Fruit fly (Drosophila melanogaster) whole organism, embryonic: ENCODE measurements around the gene Sirup.

ENCODE experiments used
- BEAF-32 ChIP-seq: fragments of 200-800 bp; sonication (Bioruptor generic); optimal IDR thresholded peaks from 3 replicates; lab custom pipeline; 2017; ENCODE audit warnings: missing biosample characterization, missing genetic modification characterization, mild to moderate bottlenecking, moderate library complexity, missing genetic modification reagents
- Bgb ChIP-seq: fragments of 200-800 bp; sonication (Bioruptor generic); IDR thresholded peaks from 2 replicates; pipeline ENCODE4 v1.3.6; 2022; ENCODE audit warnings: missing biosample characterization, missing genetic modification characterization; ENCODE audit not compliant: partially characterized antibody
- CG11247 ChIP-seq: fragments of 200-800 bp; sonication (Bioruptor generic); IDR thresholded peaks from 2 replicates; pipeline ENCODE4 v1.3.6; 2022; ENCODE audit warnings: missing biosample characterization, missing genetic modification characterization
- CG11695 ChIP-seq: fragments of 200-800 bp; sonication (Bioruptor generic); IDR thresholded peaks from 3 replicates; pipeline ENCODE4 v1.3.6; 2022; ENCODE audit warnings: missing biosample characterization, missing genetic modification characterization
- CG12236 ChIP-seq: fragments of 200-800 bp; sonication (Bioruptor generic); optimal IDR thresholded peaks from 2 replicates; lab custom pipeline; 2016; ENCODE audit warnings: missing biosample characterization, missing genetic modification characterization
- CG13287 ChIP-seq: fragments of 200-800 bp; sonication (Bioruptor generic); IDR thresholded peaks from 2 replicates; pipeline ENCODE4 v1.3.6; 2022; ENCODE audit warnings: missing biosample characterization, missing genetic modification characterization; ENCODE audit not compliant: partially characterized antibody
- CG15269 ChIP-seq: fragments of 200-800 bp; sonication (Bioruptor generic); optimal IDR thresholded peaks from 2 replicates; lab custom pipeline; 2018; ENCODE audit warnings: missing biosample characterization, mild to moderate bottlenecking, missing genetic modification characterization, moderate library complexity
- CG1529 ChIP-seq: fragments of 200-800 bp; sonication (Bioruptor generic); optimal IDR thresholded peaks from 3 replicates; lab custom pipeline; 2018; ENCODE audit warnings: missing biosample characterization, missing genetic modification characterization
- CG16813 ChIP-seq: fragments of 200-800 bp; sonication (Bioruptor generic); IDR thresholded peaks from 3 replicates; pipeline ENCODE4 v1.3.6; 2022; ENCODE audit warnings: missing biosample characterization, missing genetic modification characterization; ENCODE audit not compliant: partially characterized antibody
- CG1832 ChIP-seq: fragments of 200-800 bp; sonication (Bioruptor generic); optimal IDR thresholded peaks from 2 replicates; lab custom pipeline; 2017; ENCODE audit warnings: missing biosample characterization, mild to moderate bottlenecking, missing genetic modification characterization, inconsistent platforms
- CG18599 ChIP-seq: fragments of 200-800 bp; sonication (Bioruptor generic); optimal IDR thresholded peaks from 3 replicates; lab custom pipeline; 2017; ENCODE audit warnings: missing biosample characterization, missing genetic modification characterization, mild to moderate bottlenecking, moderate library complexity, missing genetic modification reagents
- CG2712 ChIP-seq: fragments of 200-800 bp; optimal IDR thresholded peaks from 3 replicates; lab custom pipeline; 2019; ENCODE audit warnings: missing biosample characterization, mild to moderate bottlenecking, missing genetic modification characterization, moderate library complexity
- CG32767 ChIP-seq: fragments of 200-800 bp; sonication (Bioruptor generic); IDR thresholded peaks from 2 replicates; pipeline ENCODE4 v1.3.6; 2022; ENCODE audit warnings: missing biosample characterization, missing genetic modification characterization
- CG3407 ChIP-seq: fragments of 200-800 bp; sonication (Bioruptor generic); optimal IDR thresholded peaks from 2 replicates; lab custom pipeline; 2018; ENCODE audit warnings: missing biosample characterization, mild to moderate bottlenecking, missing genetic modification characterization
- CG3838 ChIP-seq: fragments of 200-800 bp; sonication (Bioruptor generic); optimal IDR thresholded peaks from 3 replicates; lab custom pipeline; 2016; ENCODE audit warnings: missing biosample characterization, missing genetic modification characterization
- CG6791 ChIP-seq: fragments of 200-800 bp; sonication (Bioruptor generic); IDR thresholded peaks from 3 replicates; pipeline ENCODE4 v1.3.6; 2022; ENCODE audit warnings: missing biosample characterization, missing genetic modification characterization; ENCODE audit not compliant: partially characterized antibody
- CG8765 ChIP-seq: fragments of 200-800 bp; sonication (Bioruptor generic); IDR thresholded peaks from 2 replicates; pipeline ENCODE4 v1.3.6; 2022; ENCODE audit warnings: missing biosample characterization, missing genetic modification characterization
- Dad ChIP-seq: fragments of 200-800 bp; sonication (Bioruptor generic); optimal IDR thresholded peaks from 3 replicates; lab custom pipeline; 2016; ENCODE audit warnings: missing biosample characterization, missing genetic modification characterization
- Doc3 ChIP-seq: fragments of 200-800 bp; sonication (Bioruptor generic); IDR thresholded peaks from 3 replicates; pipeline ENCODE4 v1.3.6; 2022; ENCODE audit warnings: missing biosample characterization, missing genetic modification characterization; ENCODE audit not compliant: partially characterized antibody
- Dref ChIP-seq: fragments of 200-800 bp; sonication (Bioruptor generic); IDR thresholded peaks from 2 replicates; pipeline ENCODE4 v1.3.6; 2022; ENCODE audit warnings: missing biosample characterization, missing genetic modification characterization
- E2f2 ChIP-seq: fragments of 200-800 bp; sonication (Bioruptor generic); IDR thresholded peaks from 2 replicates; pipeline ENCODE4 v1.3.6; 2022; ENCODE audit warnings: missing biosample characterization, missing genetic modification characterization
- Fer2 ChIP-seq: fragments of 200-800 bp; sonication (Bioruptor generic); optimal IDR thresholded peaks from 2 replicates; lab custom pipeline; 2018; ENCODE audit warnings: missing biosample characterization, mild to moderate bottlenecking, missing genetic modification characterization, moderate library complexity
- HLH4C ChIP-seq: fragments of 200-800 bp; sonication (Bioruptor generic); IDR thresholded peaks from 3 replicates; pipeline ENCODE4 v1.3.6; 2022; ENCODE audit warnings: missing biosample characterization, missing genetic modification characterization; ENCODE audit not compliant: partially characterized antibody
- MBD-R2 ChIP-seq: fragments of 200-800 bp; sonication (Bioruptor generic); IDR thresholded peaks from 2 replicates; pipeline ENCODE4 v1.3.6; 2022; ENCODE audit warnings: missing biosample characterization, missing genetic modification characterization
- MESR4 ChIP-seq: fragments of 200-800 bp; sonication (Bioruptor generic); optimal IDR thresholded peaks from 2 replicates; lab custom pipeline; 2018; ENCODE audit warnings: missing biosample characterization, mild to moderate bottlenecking, missing genetic modification characterization, moderate library complexity
- Opbp ChIP-seq: fragments of 200-800 bp; sonication (Bioruptor generic); IDR thresholded peaks from 3 replicates; pipeline ENCODE4 v1.3.6; 2022; ENCODE audit warnings: missing biosample characterization, missing genetic modification characterization; ENCODE audit not compliant: partially characterized antibody
- Scr ChIP-seq: fragments of 200-800 bp; sonication (Bioruptor generic); IDR thresholded peaks from 2 replicates; pipeline ENCODE4 v1.3.6; 2022; ENCODE audit warnings: missing biosample characterization, missing genetic modification characterization; ENCODE audit not compliant: partially characterized antibody
- bbx ChIP-seq: fragments of 200-800 bp; sonication (Bioruptor generic); IDR thresholded peaks from 2 replicates; pipeline ENCODE4 v1.3.6; 2022; ENCODE audit warnings: missing biosample characterization, missing genetic modification characterization; ENCODE audit not compliant: partially characterized antibody
- chinmo ChIP-seq: fragments of 200-800 bp; sonication (Bioruptor generic); IDR thresholded peaks from 4 replicates; pipeline ENCODE4 v1.3.6; 2022; ENCODE audit warnings: missing biosample characterization, missing genetic modification characterization; ENCODE audit not compliant: partially characterized antibody
- dmrt11E ChIP-seq: fragments of 200-800 bp; sonication (Bioruptor generic); optimal IDR thresholded peaks from 3 replicates; lab custom pipeline; 2018; ENCODE audit warnings: missing biosample characterization, mild to moderate bottlenecking, missing genetic modification characterization, moderate library complexity
- ewg ChIP-seq: fragments of 200-800 bp; sonication (Bioruptor generic); optimal IDR thresholded peaks from 3 replicates; lab custom pipeline; 2017; ENCODE audit warnings: mild to moderate bottlenecking, missing biosample characterization, missing genetic modification reagents, missing genetic modification characterization
- ftz-f1 ChIP-seq: fragments of 200-800 bp; sonication (Bioruptor generic); optimal IDR thresholded peaks from 2 replicates; lab custom pipeline; 2016; ENCODE audit warnings: missing biosample characterization, missing genetic modification characterization
- hbn ChIP-seq: fragments of 200-800 bp; sonication (Bioruptor generic); IDR thresholded peaks from 2 replicates; pipeline ENCODE4 v1.3.6; 2022; ENCODE audit warnings: missing biosample characterization, missing genetic modification characterization; ENCODE audit not compliant: partially characterized antibody
- lbe ChIP-seq: fragments of 200-800 bp; sonication (Bioruptor generic); optimal IDR thresholded peaks from 2 replicates; lab custom pipeline; 2016; ENCODE audit warnings: missing biosample characterization, mild to moderate bottlenecking, missing genetic modification characterization
- nerfin-2 ChIP-seq: fragments of 200-800 bp; sonication (Bioruptor generic); IDR thresholded peaks from 2 replicates; pipeline ENCODE4 v1.3.6; 2022; ENCODE audit warnings: missing biosample characterization, missing genetic modification characterization; ENCODE audit not compliant: partially characterized antibody
- pros ChIP-seq: fragments of 200-800 bp; sonication (Bioruptor generic); optimal IDR thresholded peaks from 3 replicates; lab custom pipeline; 2019; ENCODE audit warnings: missing biosample characterization, mild to moderate bottlenecking, missing genetic modification characterization, moderate library complexity
- pzg ChIP-seq: fragments of 200-800 bp; sonication (Bioruptor generic); optimal IDR thresholded peaks from 3 replicates; lab custom pipeline; 2018; ENCODE audit warnings: missing biosample characterization, mild to moderate bottlenecking, missing genetic modification characterization, moderate library complexity
- sens-2 ChIP-seq: fragments of 200-800 bp; sonication (Bioruptor generic); IDR thresholded peaks from 2 replicates; pipeline ENCODE4 v1.3.6; 2022; ENCODE audit warnings: missing biosample characterization, missing genetic modification characterization
- so ChIP-seq: fragments of 200-800 bp; sonication (Bioruptor generic); IDR thresholded peaks from 3 replicates; pipeline ENCODE4 v1.3.6; 2022; ENCODE audit warnings: missing biosample characterization, missing genetic modification characterization
- stwl ChIP-seq: fragments of 200-800 bp; sonication (Bioruptor generic); optimal IDR thresholded peaks from 3 replicates; lab custom pipeline; 2018; ENCODE audit warnings: missing biosample characterization, mild to moderate bottlenecking, missing genetic modification characterization, moderate library complexity
- tna ChIP-seq: fragments of 200-800 bp; sonication (Bioruptor generic); IDR thresholded peaks from 2 replicates; pipeline ENCODE4 v1.3.6; 2022; ENCODE audit warnings: missing biosample characterization, missing genetic modification characterization; ENCODE audit not compliant: partially characterized antibody
- unc-4 ChIP-seq: fragments of 200-800 bp; sonication (Bioruptor generic); IDR thresholded peaks from 2 replicates; pipeline ENCODE4 v1.3.6; 2022; ENCODE audit warnings: missing biosample characterization, missing genetic modification characterization; ENCODE audit not compliant: partially characterized antibody
- vnd ChIP-seq: fragments of 200-800 bp; sonication (Bioruptor generic); IDR thresholded peaks from 3 replicates; pipeline ENCODE4 v1.3.6; 2022; ENCODE audit warnings: missing biosample characterization, missing genetic modification characterization; ENCODE audit not compliant: partially characterized antibody

Gene Sirup

DNA sequence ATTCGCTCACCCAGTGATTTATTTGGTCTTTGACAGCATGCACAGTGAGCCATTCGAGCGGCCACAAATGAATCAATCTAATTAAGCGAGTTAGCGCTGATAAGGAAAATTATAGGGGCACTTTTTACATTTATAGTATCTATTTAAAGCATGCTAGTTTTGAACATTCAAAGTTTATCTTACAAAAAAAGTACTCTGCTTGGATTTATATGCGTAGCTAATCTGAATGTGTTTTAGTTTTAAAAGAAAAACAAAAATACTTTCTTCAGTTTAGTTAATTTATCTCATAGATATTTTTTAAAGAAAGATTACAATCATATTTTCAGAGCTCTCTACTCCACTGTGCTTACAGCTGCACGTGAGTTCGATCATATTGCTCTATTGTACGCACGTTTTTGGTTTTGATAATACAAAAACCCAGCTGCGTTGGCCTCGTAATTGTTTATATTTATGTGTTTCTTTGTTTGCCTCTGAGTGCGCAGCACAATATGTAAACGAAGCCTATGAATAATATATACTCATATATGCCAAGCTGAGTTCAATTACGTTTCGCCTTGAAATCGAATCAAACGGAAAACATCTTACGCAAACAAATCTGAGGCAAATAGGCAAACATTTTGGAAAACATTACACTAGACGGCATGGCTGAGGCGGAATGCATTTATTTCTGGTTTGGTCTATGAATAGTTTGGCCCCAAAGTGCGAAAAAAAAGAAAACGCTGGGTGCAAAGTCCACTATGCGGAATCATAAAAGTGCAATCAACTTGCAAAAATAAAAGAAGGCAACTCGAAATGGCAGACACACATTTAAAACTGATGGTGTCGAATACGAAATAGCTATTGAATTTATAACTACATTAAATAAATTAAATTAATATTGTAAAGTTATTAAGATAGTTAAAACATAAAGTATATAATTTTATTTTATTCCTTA is 3.3 kb downstream of the Sirup start (continued):
- peak; percentile 59 for TF ChIP-seq sens-2 (GFP tag; lab: Robert Waterston, UW)
- TF ChIP-seq CG2712 (tag; lab: Kevin White, UChicago), result peak; percentile 92
- no peak for TF ChIP-seq MESR4 (GFP tag; lab: Kevin White, UChicago)
- TF ChIP-seq ftz-f1 (GFP tag; lab: Kevin White, UChicago), result no peak
- no peak for TF ChIP-seq CG8765 (GFP tag; lab: Robert Waterston, UW)
- peak; percentile 75 for TF ChIP-seq Dad (GFP tag; lab: Kevin White, UChicago)

DNA sequence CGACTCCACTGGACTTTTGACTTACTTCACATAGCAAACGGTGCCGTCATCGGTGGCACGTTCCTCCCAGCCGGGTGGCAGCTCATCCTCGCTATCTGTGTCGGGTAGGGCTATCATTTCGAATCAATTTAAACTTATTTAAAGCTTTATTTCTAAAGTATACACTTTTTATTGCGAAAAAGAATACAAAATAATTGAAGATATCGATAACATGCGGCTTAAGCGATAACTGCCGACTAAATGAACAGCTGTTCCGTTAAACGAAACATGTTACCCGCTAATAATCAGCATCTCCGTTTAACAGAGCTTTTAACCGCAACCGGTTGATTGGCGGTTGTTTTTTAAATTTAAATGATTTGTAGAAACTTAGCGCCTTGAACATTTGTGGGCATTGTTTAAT is 5.4 kb downstream of the Sirup start, which contains the start of gene Wwox:
Gene Wwox (minus strand): TSS at position 215 of the 400 bp plus-strand sequence.
- TF ChIP-seq chinmo (GFP tag; lab: Robert Waterston, UW) (peak; percentile 87), unc-4 (GFP tag; lab: Robert Waterston, UW) (peak; percentile 69), ewg (no peak), Fer2 (tag; lab: Kevin White, UChicago) (no peak), CG12236 (GFP tag; lab: Kevin White, UChicago) (no peak), CG13287 (GFP tag; lab: Robert Waterston, UW) (peak; percentile 83), dmrt11E (tag; lab: Kevin White, UChicago) (no peak), CG3407 (GFP tag; lab: Kevin White, UChicago) (no peak), so (GFP tag; lab: Robert Waterston, UW) (no peak), lbe (GFP tag; lab: Kevin White, UChicago) (peak; percentile 41), vnd (GFP tag; lab: Robert Waterston, UW) (peak; percentile 28; the same call in 1 of the 3 replicates), BEAF-32 (GFP tag; lab: Kevin White, UChicago) (peak; percentile 53), CG11247 (GFP tag; lab: Robert Waterston, UW) (no peak), CG16813 (peak; percentile 25; the same call in 1 of the 3 replicates), CG15269 (tag; lab: Kevin White, UChicago) (peak; percentile 32), Opbp (GFP tag; lab: Robert Waterston, UW) (peak; percentile 35; the same call in 2 of the 3 replicates), CG3838 (GFP tag; lab: Kevin White, UChicago) (no peak), CG1529 (GFP tag; lab: Kevin White, UChicago) (no peak), pzg (GFP tag; lab: Kevin White, UChicago) (peak; percentile 30), CG32767 (GFP tag; lab: Robert Waterston, UW) (no peak), Dref (peak; percentile 54), tna (GFP tag; lab: Robert Waterston, UW) (no peak; the same call in 1 of the 2 replicates), Doc3 (peak; percentile 56; the same call in 2 of the 3 replicates), CG6791 (peak; percentile 39; the same call in 2 of the 3 replicates), nerfin-2 (peak; percentile 46; the same call in 1 of the 2 replicates), CG18599 (GFP tag; lab: Kevin White, UChicago) (no peak), Scr (GFP tag; lab: Robert Waterston, UW) (peak; percentile 63), bbx (GFP tag; lab: Robert Waterston, UW) (peak; percentile 63; the same call in 1 of the 2 replicates), E2f2 (GFP tag; lab: Robert Waterston, UW) (peak; percentile 82), CG11695 (GFP tag; lab: Robert Waterston, UW) (no peak), MBD-R2 (peak; percentile 20; the same call in 1 of the 2 replicates), stwl (tag; lab: Kevin White, UChicago) (peak; percentile 22), HLH4C (GFP tag; lab: Robert Waterston, UW) (peak; percentile 69), hbn (peak; percentile 62), CG1832 (GFP tag; lab: Kevin White, UChicago) (no peak), Bgb (GFP tag; lab: Robert Waterston, UW) (peak; percentile 54; the same call in 1 of the 2 replicates), pros (GFP tag; lab: Kevin White, UChicago) (no peak)
